Worm (Caenorhabditis elegans): ENCODE data around the gene grl-10.

Gene grl-10

ce11 chrV:7755991-7756390, 18.4 kb upstream of the grl-10 start:
- TF ChIP-seq unc-120 (tag; optimal IDR thresholded peaks at IDR 0.05; ENCODE audit: poor library complexity, severe bottlenecking) = no peak
- TF ChIP-seq lsy-2 (tag; optimal IDR thresholded peaks at IDR 0.05) = no peak
- no peak for TF ChIP-seq nhr-12 (tag; optimal IDR thresholded peaks at IDR 0.05)
- TF ChIP-seq nhr-76 (tag; optimal IDR thresholded peaks at IDR 0.05) = no peak
- no peak for TF ChIP-seq elt-1 (tag; optimal IDR thresholded peaks at IDR 0.05; ENCODE audit: borderline replicate concordance, insufficient read depth)
- TF ChIP-seq ceh-43 (GFP tag; optimal IDR thresholded peaks at IDR 0.05) = no peak
- no peak for TF ChIP-seq drap-1 (GFP tag; optimal IDR thresholded peaks at IDR 0.05)
- no peak for TF ChIP-seq unc-39 (tag; optimal IDR thresholded peaks at IDR 0.05)
- TF ChIP-seq M03D4.4 (tag; optimal IDR thresholded peaks at IDR 0.05) = no peak
- no peak for TF ChIP-seq tbx-8 (GFP tag; optimal IDR thresholded peaks at IDR 0.05)
- no peak for TF ChIP-seq cnd-1 (tag; optimal IDR thresholded peaks at IDR 0.05)
- no peak for TF ChIP-seq sptf-1 (tag; optimal IDR thresholded peaks at IDR 0.05)
- no peak for TF ChIP-seq sem-2 (GFP tag; optimal IDR thresholded peaks at IDR 0.05)
- no peak for TF ChIP-seq elt-3 (tag; optimal IDR thresholded peaks at IDR 0.05)
- no peak for TF ChIP-seq mab-5 (tag; optimal IDR thresholded peaks at IDR 0.05)
- TF ChIP-seq bed-3 (GFP tag; optimal IDR thresholded peaks at IDR 0.05) = no peak
- no peak for TF ChIP-seq mep-1 (tag; optimal IDR thresholded peaks at IDR 0.05)
- no peak for TF ChIP-seq lin-32 (GFP tag; optimal IDR thresholded peaks at IDR 0.05)

ce11 chrV:7759270-7759669, 15.1 kb upstream of the grl-10 start:
- peak; percentile 70 for TF ChIP-seq unc-62 (GFP tag; optimal IDR thresholded peaks at IDR 0.05)
- TF ChIP-seq unc-120 (tag; optimal IDR thresholded peaks at IDR 0.05; ENCODE audit: poor library complexity, severe bottlenecking) = peak; percentile 27
- TF ChIP-seq flh-1 (GFP tag; optimal IDR thresholded peaks at IDR 0.05) = no peak
- no peak for TF ChIP-seq pha-4 (tag; optimal IDR thresholded peaks at IDR 0.05)
- TF ChIP-seq ztf-11 (tag; optimal IDR thresholded peaks at IDR 0.05) = no peak
- TF ChIP-seq mls-2 (tag; optimal IDR thresholded peaks at IDR 0.05) = no peak
- TF ChIP-seq ces-1 (GFP tag; optimal IDR thresholded peaks at IDR 0.05) = peak; percentile 66

ce11 chrV:7760174-7760573, 14.2 kb upstream of the grl-10 start, which contains the start of gene hint-3:
hint-3 (plus strand) TSS chrV:7760474.
- no peak for TF ChIP-seq unc-120 (tag; optimal IDR thresholded peaks at IDR 0.05; ENCODE audit: poor library complexity, severe bottlenecking)
- TF ChIP-seq cnd-1 (tag; optimal IDR thresholded peaks at IDR 0.05) = no peak
- TF ChIP-seq snpc-4 (tag; optimal IDR thresholded peaks at IDR 0.05) = no peak
- TF ChIP-seq mep-1 (tag; optimal IDR thresholded peaks at IDR 0.05) = no peak
- no peak for TF ChIP-seq mab-5 (tag; optimal IDR thresholded peaks at IDR 0.05)
- no peak for TF ChIP-seq mls-2 (tag; optimal IDR thresholded peaks at IDR 0.05)
- TF ChIP-seq nhr-12 (tag; optimal IDR thresholded peaks at IDR 0.05) = no peak
- TF ChIP-seq elt-1 (tag; optimal IDR thresholded peaks at IDR 0.05; ENCODE audit: borderline replicate concordance, insufficient read depth) = no peak
- TF ChIP-seq nhr-2 (tag; optimal IDR thresholded peaks at IDR 0.05) = no peak
- no peak for TF ChIP-seq sptf-1 (tag; optimal IDR thresholded peaks at IDR 0.05)
- no peak for TF ChIP-seq M03D4.4 (tag; optimal IDR thresholded peaks at IDR 0.05)

ce11 chrV:7761906-7762305, 12.4 kb upstream of the grl-10 start:
- no peak for TF ChIP-seq blmp-1 (tag; optimal IDR thresholded peaks at IDR 0.05)

- no peak for TF ChIP-seq zip-8 (tag; optimal IDR thresholded peaks at IDR 0.05)
- no peak for TF ChIP-seq flh-1 (GFP tag; optimal IDR thresholded peaks at IDR 0.05)
- TF ChIP-seq blmp-1 (tag; optimal IDR thresholded peaks at IDR 0.05) = no peak
- no peak for TF ChIP-seq M03D4.4 (tag; optimal IDR thresholded peaks at IDR 0.05)
- no peak for TF ChIP-seq ceh-83 (GFP tag; optimal IDR thresholded peaks at IDR 0.05)
- TF ChIP-seq ces-1 (GFP tag; optimal IDR thresholded peaks at IDR 0.05) = no peak
- TF ChIP-seq mab-5 (tag; optimal IDR thresholded peaks at IDR 0.05) = no peak
- no peak for TF ChIP-seq ceh-39 (tag; optimal IDR thresholded peaks at IDR 0.05)
- TF ChIP-seq cnd-1 (tag; optimal IDR thresholded peaks at IDR 0.05) = no peak
- no peak for TF ChIP-seq nhr-12 (tag; optimal IDR thresholded peaks at IDR 0.05)
- no peak for TF ChIP-seq pha-4 (tag; optimal IDR thresholded peaks at IDR 0.05)
Measured at ce11 chrV:7770961-7771360, 3.4 kb upstream of the grl-10 start, which contains the start of gene frpr-3. frpr-3 (plus strand) TSS chrV:7771261.

ce11 chrV:7773647-7774046, 698 bp upstream of the grl-10 start:
- TF ChIP-seq unc-120 (tag; optimal IDR thresholded peaks at IDR 0.05; ENCODE audit: poor library complexity, severe bottlenecking) = no peak
- TF ChIP-seq ztf-11 (tag; optimal IDR thresholded peaks at IDR 0.05) = no peak
- TF ChIP-seq flh-1 (GFP tag; optimal IDR thresholded peaks at IDR 0.05) = no peak
- TF ChIP-seq nhr-2 (tag; optimal IDR thresholded peaks at IDR 0.05) = no peak
